Fruit fly (Drosophila melanogaster) whole organism, embryonic: ENCODE data around the gene CG31823.

Source experiments
- Adf1 ChIP-seq: fragments of 200-800 bp; sonication (Bioruptor generic); IDR thresholded peaks from 2 replicates; pipeline ENCODE4 v1.3.6; 2022; ENCODE audit warnings: missing biosample characterization, missing genetic modification characterization
- CG10431 ChIP-seq: fragments of 200-800 bp; sonication (Bioruptor generic); optimal IDR thresholded peaks from 3 replicates; lab custom pipeline; 2018; ENCODE audit warnings: missing biosample characterization, mild to moderate bottlenecking, missing genetic modification characterization
- CG10959 ChIP-seq: fragments of 200-800 bp; sonication (Bioruptor generic); IDR thresholded peaks from 2 replicates; pipeline ENCODE4 v1.3.6; 2022; ENCODE audit warnings: missing biosample characterization, missing genetic modification characterization
- CG11398 ChIP-seq: fragments of 200-800 bp; sonication (Bioruptor generic); optimal IDR thresholded peaks from 2 replicates; lab custom pipeline; 2016; ENCODE audit warnings: missing biosample characterization, missing genetic modification characterization
- CG11695 ChIP-seq: fragments of 200-800 bp; sonication (Bioruptor generic); IDR thresholded peaks from 3 replicates; pipeline ENCODE4 v1.3.6; 2022; ENCODE audit warnings: missing biosample characterization, missing genetic modification characterization
- CG13123 ChIP-seq: fragments of 200-800 bp; sonication (Bioruptor generic); optimal IDR thresholded peaks from 2 replicates; lab custom pipeline; 2016; ENCODE audit warnings: missing biosample characterization, missing genetic modification characterization
- CG13775 ChIP-seq: fragments of 200-800 bp; sonication (Bioruptor generic); optimal IDR thresholded peaks from 3 replicates; lab custom pipeline; 2017; ENCODE audit warnings: missing biosample characterization, mild to moderate bottlenecking, missing genetic modification characterization
- CG17385 ChIP-seq: fragments of 200-800 bp; sonication (Bioruptor generic); optimal IDR thresholded peaks from 3 replicates; lab custom pipeline; 2018; ENCODE audit warnings: missing biosample characterization, mild to moderate bottlenecking, missing genetic modification characterization
- CG18262 ChIP-seq: fragments of 200-800 bp; optimal IDR thresholded peaks from 3 replicates; lab custom pipeline; 2019; ENCODE audit warnings: missing biosample characterization, mild to moderate bottlenecking, missing genetic modification characterization, moderate library complexity
- CG1832 ChIP-seq: fragments of 200-800 bp; sonication (Bioruptor generic); optimal IDR thresholded peaks from 2 replicates; lab custom pipeline; 2017; ENCODE audit warnings: missing biosample characterization, mild to moderate bottlenecking, missing genetic modification characterization, inconsistent platforms
- CG2116 ChIP-seq: fragments of 200-800 bp; sonication (Bioruptor generic); optimal IDR thresholded peaks from 3 replicates; lab custom pipeline; 2018; ENCODE audit warnings: missing biosample characterization, mild to moderate bottlenecking, missing genetic modification characterization
- CG30431 ChIP-seq: fragments of 200-800 bp; sonication (Bioruptor generic); optimal IDR thresholded peaks from 2 replicates; lab custom pipeline; 2017; ENCODE audit warnings: missing biosample characterization, missing genetic modification characterization
- CG32767 ChIP-seq: fragments of 200-800 bp; sonication (Bioruptor generic); IDR thresholded peaks from 2 replicates; pipeline ENCODE4 v1.3.6; 2022; ENCODE audit warnings: missing biosample characterization, missing genetic modification characterization
- CG34376 ChIP-seq: fragments of 200-800 bp; sonication (Bioruptor generic); optimal IDR thresholded peaks from 2 replicates; lab custom pipeline; 2018; ENCODE audit warnings: missing biosample characterization, mild to moderate bottlenecking, missing genetic modification characterization
- CG4404 ChIP-seq: fragments of 200-800 bp; sonication (Bioruptor generic); IDR thresholded peaks from 2 replicates; pipeline ENCODE4 v1.3.6; 2022; ENCODE audit warnings: missing biosample characterization, missing genetic modification characterization
- CG6654 ChIP-seq: fragments of 200-800 bp; sonication (Bioruptor generic); optimal IDR thresholded peaks from 2 replicates; lab custom pipeline; 2017; ENCODE audit warnings: missing biosample characterization, mild to moderate bottlenecking, missing genetic modification characterization
- CG7839 ChIP-seq: fragments of 200-800 bp; sonication (Bioruptor generic); optimal IDR thresholded peaks from 3 replicates; lab custom pipeline; 2018; ENCODE audit warnings: missing biosample characterization, mild to moderate bottlenecking, missing genetic modification characterization, moderate library complexity
- CG8388 ChIP-seq: fragments of 200-800 bp; sonication (Bioruptor generic); optimal IDR thresholded peaks from 2 replicates; lab custom pipeline; 2019; ENCODE audit warnings: missing biosample characterization, mild to moderate bottlenecking, missing genetic modification characterization, moderate library complexity
- CG9437 ChIP-seq: fragments of 200-800 bp; sonication (Bioruptor generic); optimal IDR thresholded peaks from 2 replicates; lab custom pipeline; 2018; ENCODE audit warnings: missing biosample characterization, mild to moderate bottlenecking, missing genetic modification characterization
- D19B ChIP-seq: fragments of 200-800 bp; sonication (Bioruptor generic); optimal IDR thresholded peaks from 2 replicates; lab custom pipeline; 2017; ENCODE audit warnings: missing biosample characterization, mild to moderate bottlenecking, missing genetic modification characterization
- E2f1 ChIP-seq: fragments of 200-800 bp; sonication (Bioruptor generic); IDR thresholded peaks from 2 replicates; pipeline ENCODE4 v1.3.6; 2022; ENCODE audit warnings: missing biosample characterization, missing genetic modification characterization
- Gsc ChIP-seq: fragments of 200-800 bp; sonication (Bioruptor generic); IDR thresholded peaks from 2 replicates; pipeline ENCODE4 v1.3.6; 2022; ENCODE audit warnings: missing biosample characterization, missing genetic modification characterization
- HmgD ChIP-seq: fragments of 200-800 bp; sonication (Bioruptor generic); optimal IDR thresholded peaks from 3 replicates; lab custom pipeline; 2016; ENCODE audit warnings: missing biosample characterization, missing genetic modification characterization
- HmgZ ChIP-seq: fragments of 200-800 bp; sonication (Bioruptor generic); optimal IDR thresholded peaks from 2 replicates; lab custom pipeline; 2018; ENCODE audit warnings: missing biosample characterization, mild to moderate bottlenecking, missing genetic modification characterization
- Hr78 ChIP-seq, 2 experiments: fragments of 200-800 bp in 1 of 2; fragments of >200 bp in 1 of 2; sonication (Bioruptor generic) in 1 of 2; optimal IDR thresholded peaks; 2 replicates each; lab custom pipeline; 2017 to 2019; ENCODE audit warnings: missing biosample characterization in 2 of 2, missing genetic modification characterization in 2 of 2, mild to moderate bottlenecking in 1 of 2, moderate library complexity in 1 of 2
- Lhr ChIP-seq: fragments of 200-800 bp; sonication (Bioruptor generic); optimal IDR thresholded peaks from 3 replicates; lab custom pipeline; 2017; ENCODE audit warnings: mild to moderate bottlenecking, missing biosample characterization, missing genetic modification reagents, missing genetic modification characterization
- Oli ChIP-seq: fragments of 200-800 bp; sonication (Bioruptor generic); optimal IDR thresholded peaks from 2 replicates; lab custom pipeline; 2018; ENCODE audit warnings: missing biosample characterization, mild to moderate bottlenecking, missing genetic modification characterization, moderate library complexity
- Ptx1 ChIP-seq: fragments of 200-800 bp; sonication (Bioruptor generic); IDR thresholded peaks from 2 replicates; pipeline ENCODE4 v1.3.6; 2022; ENCODE audit warnings: missing biosample characterization, missing genetic modification characterization
- Six4 ChIP-seq: fragments of 200-800 bp; sonication (Bioruptor generic); optimal IDR thresholded peaks from 2 replicates; lab custom pipeline; 2016; ENCODE audit warnings: missing biosample characterization, missing genetic modification characterization
- Sox102F ChIP-seq: fragments of 200-800 bp; sonication (Bioruptor generic); optimal IDR thresholded peaks from 2 replicates; lab custom pipeline; 2018; ENCODE audit warnings: missing biosample characterization, mild to moderate bottlenecking, missing genetic modification characterization, moderate library complexity
- Spps ChIP-seq: fragments of 200-800 bp; sonication (Bioruptor generic); optimal IDR thresholded peaks from 2 replicates; lab custom pipeline; 2018; ENCODE audit warnings: missing biosample characterization, mild to moderate bottlenecking, missing genetic modification characterization
- Stat92E ChIP-seq, 3 experiments: fragments of >200 bp in 2 of 3; fragments of 200-800 bp in 1 of 3; sonication (Bioruptor generic) in 1 of 3; optimal IDR thresholded peaks; 2 replicates each; lab custom pipeline; 2017 to 2019; ENCODE audit warnings: missing biosample characterization in 3 of 3, missing genetic modification characterization in 3 of 3, mild to moderate bottlenecking in 1 of 3, moderate library complexity in 1 of 3
- ap ChIP-seq: fragments of 200-800 bp; sonication (Bioruptor generic); IDR thresholded peaks from 2 replicates; pipeline ENCODE4 v1.3.6; 2022; ENCODE audit warnings: missing biosample characterization, missing genetic modification characterization
- ato ChIP-seq: fragments of 200-800 bp; sonication (Bioruptor generic); IDR thresholded peaks from 2 replicates; pipeline ENCODE4 v1.3.6; 2022; ENCODE audit warnings: missing biosample characterization, missing genetic modification characterization; ENCODE audit not compliant: partially characterized antibody
- bbx ChIP-seq: fragments of 200-800 bp; sonication (Bioruptor generic); IDR thresholded peaks from 2 replicates; pipeline ENCODE4 v1.3.6; 2022; ENCODE audit warnings: missing biosample characterization, missing genetic modification characterization; ENCODE audit not compliant: partially characterized antibody
- bcd ChIP-seq: fragments of 200-800 bp; sonication (Bioruptor generic); optimal IDR thresholded peaks from 2 replicates; lab custom pipeline; 2017; ENCODE audit warnings: missing biosample characterization, mild to moderate bottlenecking, missing genetic modification characterization
- caup ChIP-seq: fragments of 200-800 bp; sonication (Bioruptor generic); optimal IDR thresholded peaks from 3 replicates; lab custom pipeline; 2017; ENCODE audit warnings: missing biosample characterization, mild to moderate bottlenecking, missing genetic modification characterization, moderate library complexity; ENCODE audit not compliant: severe bottlenecking
- emc ChIP-seq: fragments of 200-800 bp; sonication (Bioruptor generic); optimal IDR thresholded peaks from 2 replicates; lab custom pipeline; 2016; ENCODE audit warnings: missing biosample characterization, missing genetic modification characterization
- gce ChIP-seq: fragments of 200-800 bp; sonication (Bioruptor generic); IDR thresholded peaks from 3 replicates; pipeline ENCODE4 v1.3.6; 2022; ENCODE audit warnings: missing biosample characterization, missing genetic modification characterization
- h ChIP-seq: fragments of >200 bp; optimal IDR thresholded peaks from 2 replicates; lab custom pipeline; 2017
- lmd ChIP-seq: fragments of 200-800 bp; sonication (Bioruptor generic); IDR thresholded peaks from 2 replicates; pipeline ENCODE4 v1.3.6; 2022; ENCODE audit warnings: missing biosample characterization, missing genetic modification characterization
- mirr ChIP-seq: fragments of 200-800 bp; sonication (Bioruptor generic); optimal IDR thresholded peaks from 3 replicates; lab custom pipeline; 2018; ENCODE audit warnings: missing biosample characterization, mild to moderate bottlenecking, missing genetic modification characterization
- pros ChIP-seq: fragments of 200-800 bp; sonication (Bioruptor generic); optimal IDR thresholded peaks from 3 replicates; lab custom pipeline; 2019; ENCODE audit warnings: missing biosample characterization, mild to moderate bottlenecking, missing genetic modification characterization, moderate library complexity
- ro ChIP-seq: fragments of 200-800 bp; sonication (Bioruptor generic); IDR thresholded peaks from 2 replicates; pipeline ENCODE4 v1.3.6; 2022; ENCODE audit warnings: missing biosample characterization, missing genetic modification characterization
- run ChIP-seq: fragments of 200-800 bp; sonication (Bioruptor generic); optimal IDR thresholded peaks from 3 replicates; lab custom pipeline; 2018; ENCODE audit warnings: missing biosample characterization, mild to moderate bottlenecking, missing genetic modification characterization
- sr ChIP-seq: fragments of 200-800 bp; sonication (Bioruptor generic); IDR thresholded peaks from 3 replicates; pipeline ENCODE4 v1.3.6; 2022; ENCODE audit warnings: missing biosample characterization, missing genetic modification characterization
- wor ChIP-seq: fragments of 200-800 bp; sonication (Bioruptor generic); IDR thresholded peaks from 2 replicates; pipeline ENCODE4 v1.3.6; 2022; ENCODE audit warnings: missing biosample characterization, missing genetic modification characterization
- zen2 ChIP-seq: fragments of 200-800 bp; sonication (Bioruptor generic); IDR thresholded peaks from 3 replicates; pipeline ENCODE4 v1.3.6; 2022; ENCODE audit warnings: missing biosample characterization, missing genetic modification characterization; ENCODE audit not compliant: partially characterized antibody

Gene CG31823

dm6 chr2L:15908496-15909276, 8.4 kb upstream of the CG31823 start (continued):
- TF ChIP-seq CG6654 (GFP tag; lab: Kevin White, UChicago) (peak; percentile 37), CG11695 (GFP tag; lab: Robert Waterston, UW) (0 out of 3 replicates have a peak, but pooled peaks have one; percentile 26), CG30431 (GFP tag; lab: Kevin White, UChicago) (peak; percentile 53), sr (GFP tag; lab: Robert Waterston, UW) (peak; percentile 2; the same call in 1 of the 3 replicates), pros (GFP tag; lab: Kevin White, UChicago) (peak; percentile 84), Stat92E (GFP tag; optimal IDR thresholded peaks at IDR 0.05; lab: Kevin White, UChicago) (peak in 1 of 3 experiments; percentile 84), zen2 (GFP tag; lab: Robert Waterston, UW) (no peak), CG7839 (tag; lab: Kevin White, UChicago) (peak; percentile 78), lmd (GFP tag; lab: Robert Waterston, UW) (no peak; the same call in 1 of the 2 replicates), CG4404 (no peak), gce (no peak), HmgZ (tag; lab: Kevin White, UChicago) (peak; percentile 61), Ptx1 (GFP tag; lab: Robert Waterston, UW) (peak; percentile 50; the same call in 1 of the 2 replicates), emc (GFP tag; lab: Kevin White, UChicago) (no peak), CG18262 (tag; lab: Kevin White, UChicago) (peak; percentile 86), CG10431 (GFP tag; lab: Kevin White, UChicago) (peak; percentile 84), Lhr (GFP tag; lab: Kevin White, UChicago) (peak; percentile 58), CG17385 (GFP tag; lab: Kevin White, UChicago) (peak; percentile 50), D19B (GFP tag; lab: Kevin White, UChicago) (no peak), CG11398 (GFP tag; lab: Kevin White, UChicago) (no peak), E2f1 (peak; percentile 24; the same call in 1 of the 2 replicates), CG8388 (GFP tag; lab: Kevin White, UChicago) (peak; percentile 72), Spps (tag; lab: Kevin White, UChicago) (peak; percentile 20), CG1832 (peak; percentile 44), ap (GFP tag; lab: Robert Waterston, UW) (no peak), CG9437 (GFP tag; lab: Kevin White, UChicago) (peak; percentile 79), CG32767 (GFP tag; lab: Robert Waterston, UW) (no peak), CG34376 (GFP tag; lab: Kevin White, UChicago) (peak; percentile 88), mirr (peak; percentile 82), Oli (tag; lab: Kevin White, UChicago) (peak; percentile 75), CG13123 (GFP tag; lab: Kevin White, UChicago) (no peak), HmgD (peak; percentile 50), ato (GFP tag; lab: Robert Waterston, UW) (peak; percentile 45; the same call in 1 of the 2 replicates), Hr78 (GFP tag; optimal IDR thresholded peaks at IDR 0.05; lab: Kevin White, UChicago) (peak in 1 of 2 experiments; percentile 95), bcd (GFP tag; lab: Kevin White, UChicago) (peak; percentile 10), ro (GFP tag; lab: Robert Waterston, UW) (no peak), CG13775 (GFP tag; lab: Kevin White, UChicago) (peak; percentile 4), CG10959 (GFP tag; lab: Robert Waterston, UW) (no peak), caup (GFP tag; lab: Kevin White, UChicago) (peak; percentile 42), Adf1 (GFP tag; lab: Robert Waterston, UW) (peak; percentile 72), bbx (GFP tag; lab: Robert Waterston, UW) (peak; percentile 55; the same call in 1 of the 2 replicates), Six4 (GFP tag; lab: Kevin White, UChicago) (peak; percentile 6), run (tag; lab: Kevin White, UChicago) (peak; percentile 47), h (lab: Kevin White, UChicago) (no peak), CG2116 (GFP tag; lab: Kevin White, UChicago) (peak; percentile 7), Sox102F (peak; percentile 83), wor (GFP tag; lab: Robert Waterston, UW) (0 out of 2 replicates have a peak, but pooled peaks have one; percentile 11), Gsc (GFP tag; lab: Robert Waterston, UW) (no peak)
